Worm (Caenorhabditis elegans): ENCODE results near the gene T02C12.5.
A peak's percentile ranks its signal among the peaks of the same experiment; 100 is the strongest.

DNA sequence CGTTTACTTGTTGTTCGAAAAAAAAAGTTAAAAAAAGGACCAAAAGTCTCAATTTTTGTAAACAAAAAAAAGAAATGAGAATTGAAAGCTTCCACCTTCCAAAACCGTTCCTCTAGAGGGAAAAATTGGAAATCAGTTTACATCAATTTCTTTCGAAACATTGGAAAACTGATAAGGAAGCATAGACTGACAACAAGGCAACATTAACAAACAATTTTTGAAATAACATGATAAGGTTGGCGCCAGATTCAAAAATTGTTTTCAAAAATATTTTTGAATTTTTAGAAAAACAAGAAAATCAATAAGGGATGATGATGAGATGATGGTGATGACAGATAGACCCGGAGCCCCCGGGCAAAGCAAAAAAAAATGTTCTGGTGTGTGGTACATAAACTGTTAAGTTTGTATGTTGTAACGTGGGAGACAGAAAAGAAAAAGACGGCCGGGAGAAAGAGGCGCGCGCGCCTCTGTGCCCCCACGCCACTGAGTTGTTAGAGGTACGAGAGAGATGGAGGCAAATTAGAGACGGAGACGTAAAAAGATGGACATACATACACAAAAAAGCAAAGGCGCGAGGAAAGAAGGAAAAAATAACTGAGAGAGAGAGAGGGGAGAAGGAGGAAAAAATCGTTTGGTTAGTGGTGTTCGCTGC is 47.9 kb downstream of the T02C12.5 start:
- TF ChIP-seq unc-39 (tag; optimal IDR thresholded peaks at IDR 0.05): no peak
- TF ChIP-seq fkh-10 (GFP tag; optimal IDR thresholded peaks at IDR 0.05): no peak
- no peak for TF ChIP-seq ama-1 (optimal IDR thresholded peaks at IDR 0.05)
- peak; percentile 72 for TF ChIP-seq snpc-4 (tag; optimal IDR thresholded peaks at IDR 0.05)
- no peak for TF ChIP-seq jun-1 (tag; optimal IDR thresholded peaks at IDR 0.05)
- TF ChIP-seq ztf-11 (tag; optimal IDR thresholded peaks at IDR 0.05): no peak
- no peak for TF ChIP-seq nhr-11 (tag; optimal IDR thresholded peaks at IDR 0.05)
